Fruit fly (Drosophila melanogaster): ENCODE measurements around the gene CG11398.

CG11398 gene

DNA sequence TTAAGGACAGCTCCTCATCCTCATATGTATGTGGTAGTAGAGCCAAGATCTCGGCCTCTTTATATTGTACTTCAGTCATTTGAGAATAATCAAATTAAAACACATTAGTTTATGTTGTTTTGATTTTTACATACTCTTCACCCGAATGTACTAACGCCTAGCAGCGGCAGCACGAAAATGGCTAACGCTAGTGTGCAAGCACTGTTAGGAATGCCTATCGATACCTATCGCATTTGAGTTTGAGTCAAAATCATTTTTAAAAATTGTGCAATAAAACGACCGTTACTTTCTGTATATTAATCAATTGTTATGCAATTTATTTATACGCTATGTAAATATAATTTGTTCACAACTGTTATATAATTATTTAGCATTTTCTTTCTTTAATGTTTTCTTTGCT, at the start of gene CG11398 (continued):
- no peak for TF ChIP-seq pfk (GFP tag; optimal IDR thresholded peaks at IDR 0.05)
- TF ChIP-seq CG30020 (tag; optimal IDR thresholded peaks at IDR 0.05) = peak; percentile 4
- no peak for TF ChIP-seq Bdp1 (GFP tag; optimal IDR thresholded peaks at IDR 0.05)
- no peak for TF ChIP-seq Abd-B (GFP tag; optimal IDR thresholded peaks at IDR 0.05)
- no peak for TF ChIP-seq nerfin-1 (tag; optimal IDR thresholded peaks at IDR 0.05)
- TF ChIP-seq fru (optimal IDR thresholded peaks at IDR 0.05) = no peak
- TF ChIP-seq CG3065 (GFP tag; optimal IDR thresholded peaks at IDR 0.05) = no peak
- peak; percentile 92 for TF ChIP-seq gfzf (GFP tag; optimal IDR thresholded peaks at IDR 0.05)
- TF ChIP-seq zf30C (GFP tag; optimal IDR thresholded peaks at IDR 0.05) = no peak
- TF ChIP-seq CG2889 (GFP tag; IDR thresholded peaks at IDR 0.05) = no peak
- TF ChIP-seq Gsc (GFP tag; IDR thresholded peaks at IDR 0.05) = no peak
- no peak for TF ChIP-seq ap (GFP tag; IDR thresholded peaks at IDR 0.05)
- no peak for TF ChIP-seq mirr (GFP tag; optimal IDR thresholded peaks at IDR 0.05)
- TF ChIP-seq maf-S (GFP tag; optimal IDR thresholded peaks at IDR 0.05) = no peak
- no peak for TF ChIP-seq CG9932 (GFP tag; IDR thresholded peaks at IDR 0.05)
- no peak for TF ChIP-seq nom (GFP tag; optimal IDR thresholded peaks at IDR 0.05)
- no peak for TF ChIP-seq en (GFP tag; optimal IDR thresholded peaks at IDR 0.05)

- TF ChIP-seq gce (GFP tag; IDR thresholded peaks at IDR 0.05) (no peak), chinmo (GFP tag; IDR thresholded peaks at IDR 0.05; ENCODE audit: partially characterized antibody) (0 out of 4 replicates have a peak, but pooled peaks have one; percentile 40), vvl (GFP tag; IDR thresholded peaks at IDR 0.05) (peak; percentile 64), Dip2 (GFP tag; IDR thresholded peaks at IDR 0.05) (no peak), Taf1 (GFP tag; IDR thresholded peaks at IDR 0.05) (no peak), sqz (GFP tag; optimal IDR thresholded peaks at IDR 0.05) (peak; percentile 10), dpn (GFP tag; optimal IDR thresholded peaks at IDR 0.05) (no peak), Awh (GFP tag; IDR thresholded peaks at IDR 0.05) (0 out of 2 replicates have a peak, but pooled peaks have one; percentile 63), CG18764 (GFP tag; optimal IDR thresholded peaks at IDR 0.05) (no peak), CG14860 (GFP tag; IDR thresholded peaks at IDR 0.05; ENCODE audit: partially characterized antibody) (no peak), abd-A (tag; optimal IDR thresholded peaks at IDR 0.05) (peak; percentile 81), lilli (GFP tag; optimal IDR thresholded peaks at IDR 0.05) (no peak), NC2β (GFP tag; optimal IDR thresholded peaks at IDR 0.05) (no peak), CG11696 (GFP tag; IDR thresholded peaks at IDR 0.05) (no peak), CG18599 (GFP tag; optimal IDR thresholded peaks at IDR 0.05) (no peak), wdn (GFP tag; IDR thresholded peaks at IDR 0.05) (no peak), CG8359 (GFP tag; optimal IDR thresholded peaks at IDR 0.05; ENCODE audit: borderline replicate concordance) (no peak), CG32767 (GFP tag; IDR thresholded peaks at IDR 0.05) (no peak), Pdp1 (GFP tag; optimal IDR thresholded peaks at IDR 0.05) (peak in 1 of 2 experiments; percentile 70), sd (tag; optimal IDR thresholded peaks at IDR 0.05) (peak; percentile 60), CG9797 (GFP tag; optimal IDR thresholded peaks at IDR 0.05) (no peak), bab2 (GFP tag; optimal IDR thresholded peaks at IDR 0.05) (no peak), Fer1 (GFP tag; optimal IDR thresholded peaks at IDR 0.05) (no peak), CG13894 (tag; optimal IDR thresholded peaks at IDR 0.05) (peak; percentile 18), exex (tag; optimal IDR thresholded peaks at IDR 0.05) (peak; percentile 10)
These were observed 49.6 kb upstream of the CG11398 start for dm6 chrX:1264547-1264946.

Data from whole organism, embryonic.